Fruit fly (Drosophila melanogaster) whole organism, embryonic: ENCODE measurements around the gene Tcs3.

Experiments used
- Blimp-1 ChIP-seq: fragments of 200-800 bp; sonication (Bioruptor generic); optimal IDR thresholded peaks from 3 replicates; lab custom pipeline; 2018; ENCODE audit warnings: missing biosample characterization, missing genetic modification characterization, mild to moderate bottlenecking, moderate library complexity, missing genetic modification reagents
- CG1024 ChIP-seq: fragments of 200-800 bp; sonication (Bioruptor generic); IDR thresholded peaks from 2 replicates; pipeline ENCODE4 v1.3.6; 2022; ENCODE audit warnings: missing biosample characterization, missing genetic modification characterization
- CG10267 ChIP-seq: fragments of 200-800 bp; sonication (Bioruptor generic); optimal IDR thresholded peaks from 2 replicates; lab custom pipeline; 2018; ENCODE audit warnings: missing biosample characterization, mild to moderate bottlenecking, missing genetic modification characterization, moderate library complexity
- CG10654 ChIP-seq: fragments of 200-800 bp; sonication (Bioruptor generic); optimal IDR thresholded peaks from 2 replicates; lab custom pipeline; 2016; ENCODE audit warnings: missing biosample characterization, missing genetic modification characterization
- CG10979 ChIP-seq: fragments of 200-800 bp; sonication (Bioruptor generic); optimal IDR thresholded peaks from 2 replicates; lab custom pipeline; 2018; ENCODE audit warnings: missing biosample characterization, mild to moderate bottlenecking, missing genetic modification characterization, moderate library complexity
- CG11504 ChIP-seq: fragments of 200-800 bp; sonication (Bioruptor generic); optimal IDR thresholded peaks from 3 replicates; lab custom pipeline; 2019; ENCODE audit warnings: missing biosample characterization, mild to moderate bottlenecking, missing genetic modification characterization, moderate library complexity
- CG11723 ChIP-seq: fragments of 200-800 bp; sonication (Bioruptor generic); optimal IDR thresholded peaks from 2 replicates; lab custom pipeline; 2017; ENCODE audit warnings: missing biosample characterization, mild to moderate bottlenecking, missing genetic modification characterization
- CG12391 ChIP-seq: fragments of 200-800 bp; sonication (Bioruptor generic); optimal IDR thresholded peaks from 3 replicates; lab custom pipeline; 2018; ENCODE audit warnings: missing biosample characterization, mild to moderate bottlenecking, missing genetic modification characterization, moderate library complexity
- CG12744 ChIP-seq: fragments of 200-800 bp; sonication (Bioruptor generic); optimal IDR thresholded peaks from 2 replicates; lab custom pipeline; 2016; ENCODE audit warnings: missing biosample characterization, missing genetic modification characterization
- CG14710 ChIP-seq: fragments of 200-800 bp; sonication (Bioruptor generic); optimal IDR thresholded peaks from 3 replicates; lab custom pipeline; 2019; ENCODE audit warnings: missing biosample characterization, mild to moderate bottlenecking, missing genetic modification characterization, moderate library complexity
- CG15011 ChIP-seq: fragments of 200-800 bp; sonication (Bioruptor generic); optimal IDR thresholded peaks from 3 replicates; lab custom pipeline; 2018; ENCODE audit warnings: missing biosample characterization, mild to moderate bottlenecking, missing genetic modification characterization
- CG15601 ChIP-seq: fragments of 200-800 bp; sonication (Bioruptor generic); optimal IDR thresholded peaks from 3 replicates; lab custom pipeline; 2019; ENCODE audit warnings: missing biosample characterization, mild to moderate bottlenecking, missing genetic modification characterization, moderate library complexity
- CG16779 ChIP-seq: fragments of 200-800 bp; sonication (Bioruptor generic); IDR thresholded peaks from 2 replicates; pipeline ENCODE4 v1.3.6; 2022; ENCODE audit warnings: missing biosample characterization, missing genetic modification characterization
- CG16813 ChIP-seq: fragments of 200-800 bp; sonication (Bioruptor generic); IDR thresholded peaks from 3 replicates; pipeline ENCODE4 v1.3.6; 2022; ENCODE audit warnings: missing biosample characterization, missing genetic modification characterization; ENCODE audit not compliant: partially characterized antibody
- CG16863 ChIP-seq: fragments of 200-800 bp; sonication (Bioruptor generic); optimal IDR thresholded peaks from 3 replicates; lab custom pipeline; 2016; ENCODE audit warnings: missing biosample characterization, missing genetic modification characterization
- CG17359 ChIP-seq: fragments of 200-800 bp; sonication (Bioruptor generic); optimal IDR thresholded peaks from 3 replicates; lab custom pipeline; 2018; ENCODE audit warnings: missing biosample characterization, mild to moderate bottlenecking, missing genetic modification characterization, moderate library complexity
- CG18011 ChIP-seq: fragments of 200-800 bp; sonication (Bioruptor generic); optimal IDR thresholded peaks from 2 replicates; lab custom pipeline; 2017; ENCODE audit warnings: missing biosample characterization, missing genetic modification characterization, mild to moderate bottlenecking, moderate library complexity, missing genotype
- CG3847 ChIP-seq: fragments of 200-800 bp; sonication (Bioruptor generic); IDR thresholded peaks from 2 replicates; pipeline ENCODE4 v1.3.6; 2022; ENCODE audit warnings: missing biosample characterization, missing genetic modification characterization
- CG4328 ChIP-seq: fragments of 200-800 bp; sonication (Bioruptor generic); optimal IDR thresholded peaks from 3 replicates; lab custom pipeline; 2017; ENCODE audit warnings: missing biosample characterization, missing genetic modification reagents, missing genetic modification characterization
- CG43689 ChIP-seq: fragments of 200-800 bp; sonication (Bioruptor generic); IDR thresholded peaks from 2 replicates; pipeline ENCODE4 v1.3.6; 2022; ENCODE audit warnings: missing biosample characterization, missing genetic modification characterization
- CG7357 ChIP-seq: fragments of 200-800 bp; sonication (Bioruptor generic); IDR thresholded peaks from 3 replicates; pipeline ENCODE4 v1.3.6; 2022; ENCODE audit warnings: missing biosample characterization, missing genetic modification characterization
- Dll ChIP-seq: fragments of 200-800 bp; sonication (Bioruptor generic); IDR thresholded peaks from 4 replicates; pipeline ENCODE4 v1.3.6; 2022; ENCODE audit warnings: missing biosample characterization, missing genetic modification characterization; ENCODE audit not compliant: partially characterized antibody
- Dp ChIP-seq: fragments of 200-800 bp; sonication (Bioruptor generic); optimal IDR thresholded peaks from 2 replicates; lab custom pipeline; 2018; ENCODE audit warnings: missing biosample characterization, mild to moderate bottlenecking, missing genetic modification characterization, moderate library complexity
- Dref ChIP-seq: fragments of 200-800 bp; sonication (Bioruptor generic); IDR thresholded peaks from 2 replicates; pipeline ENCODE4 v1.3.6; 2022; ENCODE audit warnings: missing biosample characterization, missing genetic modification characterization
- Gsc ChIP-seq: fragments of 200-800 bp; sonication (Bioruptor generic); IDR thresholded peaks from 2 replicates; pipeline ENCODE4 v1.3.6; 2022; ENCODE audit warnings: missing biosample characterization, missing genetic modification characterization
- Lpt ChIP-seq: fragments of >200 bp; optimal IDR thresholded peaks from 2 replicates; lab custom pipeline; 2018; ENCODE audit warnings: missing biosample characterization, missing genetic modification characterization
- Med ChIP-seq: fragments of 200-800 bp; sonication (Bioruptor generic); peaks from one replicate; lab custom pipeline; 2016; ENCODE audit warnings: missing biosample characterization, missing genetic modification characterization, mild to moderate bottlenecking, inconsistent platforms, moderate library complexity
- NfI ChIP-seq: fragments of 200-800 bp; sonication (Bioruptor generic); optimal IDR thresholded peaks from 3 replicates; lab custom pipeline; 2018; ENCODE audit warnings: missing biosample characterization, mild to moderate bottlenecking, missing genetic modification characterization, moderate library complexity
- Opbp ChIP-seq: fragments of 200-800 bp; sonication (Bioruptor generic); IDR thresholded peaks from 3 replicates; pipeline ENCODE4 v1.3.6; 2022; ENCODE audit warnings: missing biosample characterization, missing genetic modification characterization; ENCODE audit not compliant: partially characterized antibody
- Optix ChIP-seq: fragments of 200-800 bp; sonication (Bioruptor generic); IDR thresholded peaks from 3 replicates; pipeline ENCODE4 v1.3.6; 2022; ENCODE audit warnings: missing biosample characterization, missing genetic modification characterization
- Ptx1 ChIP-seq: fragments of 200-800 bp; sonication (Bioruptor generic); IDR thresholded peaks from 2 replicates; pipeline ENCODE4 v1.3.6; 2022; ENCODE audit warnings: missing biosample characterization, missing genetic modification characterization
- TFAM ChIP-seq: fragments of 200-800 bp; sonication (Bioruptor generic); optimal IDR thresholded peaks from 2 replicates; lab custom pipeline; 2017; ENCODE audit warnings: missing biosample characterization, missing genetic modification characterization, inconsistent platforms
- YL-1 ChIP-seq: fragments of 200-800 bp; sonication (Bioruptor generic); optimal IDR thresholded peaks from 3 replicates; lab custom pipeline; 2017; ENCODE audit warnings: missing biosample characterization, mild to moderate bottlenecking, missing genetic modification characterization
- ab ChIP-seq: fragments of 200-800 bp; sonication (Bioruptor generic); optimal IDR thresholded peaks from 2 replicates; lab custom pipeline; 2016; ENCODE audit warnings: missing biosample characterization, missing genetic modification characterization
- ase ChIP-seq: fragments of 200-800 bp; sonication (Bioruptor generic); IDR thresholded peaks from 3 replicates; pipeline ENCODE4 v1.3.6; 2022; ENCODE audit warnings: missing biosample characterization, missing genetic modification characterization
- danr ChIP-seq: fragments of 200-800 bp; sonication (Bioruptor generic); IDR thresholded peaks from 2 replicates; pipeline ENCODE4 v1.3.6; 2022; ENCODE audit warnings: missing biosample characterization, missing genetic modification characterization
- gem ChIP-seq: fragments of 200-800 bp; sonication (Bioruptor generic); optimal IDR thresholded peaks from 2 replicates; lab custom pipeline; 2019; ENCODE audit warnings: missing biosample characterization, mild to moderate bottlenecking, missing genetic modification characterization, moderate library complexity
- grau ChIP-seq: fragments of 200-800 bp; optimal IDR thresholded peaks from 3 replicates; lab custom pipeline; 2019; ENCODE audit warnings: missing biosample characterization, mild to moderate bottlenecking, missing genetic modification characterization, moderate library complexity
- onecut ChIP-seq: fragments of 200-800 bp; sonication (Bioruptor generic); IDR thresholded peaks from 2 replicates; pipeline ENCODE4 v1.3.6; 2022; ENCODE audit warnings: missing biosample characterization, missing genetic modification characterization
- p53 ChIP-seq: fragments of 200-800 bp; sonication (Bioruptor generic); optimal IDR thresholded peaks from 2 replicates; lab custom pipeline; 2016; ENCODE audit warnings: missing biosample characterization, missing genetic modification characterization
- phol ChIP-seq: fragments of 200-800 bp; sonication (Bioruptor generic); optimal IDR thresholded peaks from 3 replicates; lab custom pipeline; 2018; ENCODE audit warnings: missing biosample characterization, mild to moderate bottlenecking, missing genetic modification characterization, moderate library complexity
- run ChIP-seq: fragments of 200-800 bp; sonication (Bioruptor generic); optimal IDR thresholded peaks from 3 replicates; lab custom pipeline; 2018; ENCODE audit warnings: missing biosample characterization, mild to moderate bottlenecking, missing genetic modification characterization
- sens ChIP-seq: fragments of 200-800 bp; sonication (Bioruptor generic); peaks from one replicate; lab custom pipeline; 2016; ENCODE audit warnings: missing biosample characterization, missing genetic modification characterization
- slou ChIP-seq: fragments of 200-800 bp; sonication (Bioruptor generic); optimal IDR thresholded peaks from 3 replicates; lab custom pipeline; 2016; ENCODE audit warnings: missing biosample characterization, missing genetic modification characterization
- z ChIP-seq: fragments of 200-800 bp; sonication (Bioruptor generic); IDR thresholded peaks from 3 replicates; pipeline ENCODE4 v1.3.6; 2022; ENCODE audit warnings: missing biosample characterization, missing genetic modification characterization
- zen2 ChIP-seq: fragments of 200-800 bp; sonication (Bioruptor generic); IDR thresholded peaks from 3 replicates; pipeline ENCODE4 v1.3.6; 2022; ENCODE audit warnings: missing biosample characterization, missing genetic modification characterization; ENCODE audit not compliant: partially characterized antibody

The Tcs3 gene

DNA sequence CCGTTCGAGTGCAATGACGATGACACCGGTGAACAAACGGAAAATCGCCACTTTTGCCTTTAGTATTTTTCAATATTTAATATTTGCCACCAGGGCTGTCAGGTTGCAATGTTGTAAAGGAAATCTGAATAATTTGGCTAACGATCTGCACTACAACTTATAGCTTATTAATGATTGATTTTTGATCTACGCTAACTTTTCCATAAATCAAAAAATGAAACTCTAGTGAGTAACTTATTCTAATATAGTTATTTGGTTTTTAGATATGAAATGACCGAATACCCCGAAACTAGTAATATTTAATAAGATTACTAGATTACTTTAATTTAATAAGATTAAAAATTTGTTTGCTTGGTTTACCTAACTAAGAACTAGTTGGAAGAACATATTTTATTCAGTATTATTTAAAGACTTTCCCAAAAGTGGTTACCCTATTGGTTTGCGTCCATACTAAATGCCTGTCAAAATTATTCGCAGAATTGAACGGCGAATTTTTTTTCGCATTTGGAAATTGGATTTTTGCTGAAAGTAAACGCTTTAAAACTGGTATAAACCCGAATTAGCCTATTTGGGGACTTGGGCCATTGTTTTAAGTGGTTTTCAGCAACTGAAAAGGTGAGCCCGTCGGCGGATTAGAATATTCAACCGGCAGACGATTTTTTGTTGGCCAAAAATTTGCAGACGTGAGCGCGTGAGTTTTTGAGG, 34.2 kb downstream of the Tcs3 start, which contains the start of the genes Agpat3 and RAF2 (continued):
- no peak for TF ChIP-seq Gsc
- no peak for TF ChIP-seq CG16863 (GFP tag; lab: Kevin White, UChicago)
- no peak for TF ChIP-seq TFAM (GFP tag; lab: Kevin White, UChicago)
- no peak; the same call in 1 of the 2 replicates for TF ChIP-seq Ptx1 (GFP tag; lab: Robert Waterston, UW)
- no peak for TF ChIP-seq run
- peak; percentile 25 for TF ChIP-seq Blimp-1 (GFP tag; lab: Kevin White, UChicago)

DNA sequence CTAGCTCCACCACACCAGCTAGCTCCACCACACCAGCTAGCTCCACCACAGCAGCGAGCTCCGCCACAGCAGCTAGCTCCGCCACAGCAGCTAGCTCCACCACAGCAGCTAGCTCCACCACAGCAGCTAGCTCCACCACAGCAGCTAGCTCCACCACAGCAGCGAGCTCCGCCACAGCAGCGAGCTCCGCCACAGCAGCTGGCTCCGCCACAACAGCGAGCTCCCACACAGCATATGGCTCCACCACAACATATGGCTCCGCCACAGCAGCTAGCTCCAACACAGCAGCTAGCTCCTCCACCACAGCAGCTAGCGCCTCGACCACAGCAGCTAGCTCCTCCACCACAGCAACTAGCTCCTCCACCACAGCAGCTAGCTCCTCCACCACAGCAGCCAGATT, 36.5 kb downstream of the Tcs3 start:
- TF ChIP-seq Med (peak; percentile 74), CG18011 (peak; percentile 92), danr (GFP tag; lab: Robert Waterston, UW) (peak; percentile 13; the same call in 1 of the 2 replicates)

DNA sequence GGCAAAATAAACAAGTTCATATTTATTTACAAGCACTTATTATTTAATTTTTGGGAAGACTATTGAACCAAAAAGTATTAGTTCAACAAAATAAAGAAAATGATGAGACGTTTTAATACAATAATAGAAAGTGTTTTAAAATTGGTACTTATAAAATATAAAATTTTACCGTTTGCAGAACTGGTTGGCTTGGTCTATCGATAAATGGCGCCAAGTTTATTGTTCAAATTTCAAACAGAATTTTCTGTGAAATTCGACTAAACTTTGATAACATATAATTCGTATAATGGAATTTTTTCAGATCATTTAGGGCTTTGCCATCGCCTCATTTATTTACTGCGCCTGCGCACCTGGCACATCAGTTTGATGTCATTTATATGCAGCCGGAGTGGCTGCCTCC, 39.0 kb downstream of the Tcs3 start:
- TF ChIP-seq Dll (GFP tag; lab: Robert Waterston, UW) (0 out of 4 replicates have a peak, but pooled peaks have one; percentile 35), CG14710 (tag; lab: Kevin White, UChicago) (peak; percentile 21), CG4328 (GFP tag; lab: Kevin White, UChicago) (no peak), Dref (GFP tag; lab: Robert Waterston, UW) (peak; percentile 57), CG16813 (GFP tag; lab: Robert Waterston, UW) (no peak), gem (peak; percentile 4), Med (peak; percentile 36), grau (tag; lab: Kevin White, UChicago) (no peak), CG16779 (no peak), ab (GFP tag; lab: Kevin White, UChicago) (no peak), CG1024 (no peak), z (GFP tag; lab: Robert Waterston, UW) (no peak), CG17359 (tag; lab: Kevin White, UChicago) (no peak), zen2 (GFP tag; lab: Robert Waterston, UW) (peak; percentile 50), CG3847 (GFP tag; lab: Robert Waterston, UW) (no peak), CG7357 (GFP tag; lab: Robert Waterston, UW) (no peak), CG12744 (GFP tag; lab: Kevin White, UChicago) (no peak), CG10267 (peak; percentile 86), Opbp (GFP tag; lab: Robert Waterston, UW) (no peak), onecut (no peak), p53 (GFP tag; lab: Kevin White, UChicago) (no peak), ase (GFP tag; lab: Robert Waterston, UW) (no peak), CG12391 (tag; lab: Kevin White, UChicago) (peak; percentile 5), CG43689 (GFP tag; lab: Robert Waterston, UW) (no peak), NfI (GFP tag; lab: Kevin White, UChicago) (no peak), Lpt (no peak), sens (peak; percentile 52), Dp (GFP tag; lab: Kevin White, UChicago) (peak; percentile 86), CG10654 (GFP tag; lab: Kevin White, UChicago) (no peak), YL-1 (GFP tag; lab: Kevin White, UChicago) (no peak), CG15601 (tag; lab: Kevin White, UChicago) (no peak), Optix (no peak), slou (GFP tag; lab: Kevin White, UChicago) (no peak), Blimp-1 (GFP tag; lab: Kevin White, UChicago) (peak; percentile 11), CG15011 (GFP tag; lab: Kevin White, UChicago) (no peak), phol (tag; lab: Kevin White, UChicago) (peak; percentile 3), CG11723 (GFP tag; lab: Kevin White, UChicago) (no peak), CG11504 (peak; percentile 12), CG10979 (tag; lab: Kevin White, UChicago) (no peak)
